Fruit fly (Drosophila melanogaster) whole organism: Measurements from ENCODE around the gene ems.

ENCODE experiments used
- CG8478 ChIP-seq: fragments of >200 bp; optimal IDR thresholded peaks from 2 replicates; lab custom pipeline; 2018; ENCODE audit warnings: inconsistent platforms
- EcR ChIP-seq, 2 experiments: fragments of >200 bp; optimal IDR thresholded peaks; 2 replicates each; lab custom pipeline; 2017; ENCODE audit warnings: missing biosample characterization in 2 of 2, missing genetic modification characterization in 2 of 2, missing genetic modification reagents in 2 of 2
- pan ChIP-seq: fragments of >200 bp; optimal IDR thresholded peaks from 2 replicates; lab custom pipeline; 2017
- psq ChIP-seq: fragments of >200 bp; optimal IDR thresholded peaks from 2 replicates; lab custom pipeline; 2017

dm6 chr3R:13923626-13924025, 22.0 kb downstream of the ems start:
- TF ChIP-seq CG8478 (lab: Kevin White, UChicago) (no peak), psq (lab: Kevin White, UChicago) (no peak), pan (lab: Kevin White, UChicago) (no peak), EcR (GFP tag; optimal IDR thresholded peaks at IDR 0.05; lab: Kevin White, UChicago) (no peak)
